Fruit fly (Drosophila melanogaster) whole organism: ENCODE measurements around the gene CG32374.
A peak's percentile ranks its signal among the peaks of the same experiment; 100 is the strongest.

ENCODE experiments used
- CG8478 ChIP-seq: fragments of >200 bp; optimal IDR thresholded peaks from 2 replicates; lab custom pipeline; 2018; ENCODE audit warnings: inconsistent platforms
- Dll ChIP-seq: fragments of >200 bp; optimal IDR thresholded peaks from 2 replicates; lab custom pipeline; 2017
- EcR ChIP-seq, 2 experiments: fragments of >200 bp; optimal IDR thresholded peaks; 2 replicates each; lab custom pipeline; 2017; ENCODE audit warnings: missing biosample characterization in 2 of 2, missing genetic modification characterization in 2 of 2, missing genetic modification reagents in 2 of 2
- pan ChIP-seq: fragments of >200 bp; optimal IDR thresholded peaks from 2 replicates; lab custom pipeline; 2017
- psq ChIP-seq: fragments of >200 bp; optimal IDR thresholded peaks from 2 replicates; lab custom pipeline; 2017
- usp ChIP-seq: fragments of >200 bp; optimal IDR thresholded peaks from 2 replicates; lab custom pipeline; 2017; ENCODE audit warnings: missing biosample characterization, missing genetic modification characterization, mixed read lengths

CG32374 gene

DNA sequence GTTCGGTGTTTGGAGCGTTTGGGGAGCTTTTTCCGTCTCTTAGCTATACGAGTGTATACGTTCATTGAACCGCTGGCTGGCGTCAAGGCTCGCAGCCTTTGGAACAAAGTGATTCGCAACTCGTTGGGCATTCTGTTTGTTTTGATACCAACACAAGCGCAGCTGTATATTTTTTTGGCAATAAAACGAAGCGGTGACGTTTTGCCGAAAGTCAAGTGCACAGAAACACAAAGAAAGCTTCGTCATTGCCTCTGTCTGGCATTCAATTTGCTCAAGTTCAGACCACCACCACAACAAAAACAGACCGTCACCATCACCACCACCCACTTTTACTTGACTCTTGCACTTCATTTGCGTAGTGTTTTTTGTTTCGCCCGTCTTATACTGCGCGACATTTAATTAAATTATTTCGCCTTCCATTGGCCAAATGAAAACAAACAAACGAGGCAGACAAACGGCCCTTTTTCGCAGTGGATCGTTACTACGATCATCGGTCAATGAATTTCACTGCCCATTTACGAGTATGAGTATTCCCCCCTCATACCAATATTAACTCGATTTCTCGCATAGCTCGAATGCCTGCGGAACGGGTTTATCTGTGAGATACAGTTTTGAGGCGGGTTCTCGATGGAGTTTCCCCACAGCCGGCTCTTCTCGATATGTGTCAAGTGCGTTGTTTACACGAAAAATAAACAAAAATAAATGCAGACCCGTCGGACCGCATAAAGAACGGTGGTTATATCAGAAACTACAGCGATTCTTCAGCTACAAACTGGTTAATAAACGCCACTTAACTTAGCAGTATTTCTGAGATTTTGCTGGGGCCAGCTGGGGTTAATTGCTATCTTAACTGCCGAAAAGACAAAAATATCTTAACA is 10.3 kb downstream of the CG32374 start:
- TF ChIP-seq Dll (lab: Kevin White, UChicago), result no peak
- TF ChIP-seq EcR (GFP tag; optimal IDR thresholded peaks at IDR 0.05; lab: Kevin White, UChicago), result peak in 1 of 2 experiments; percentile 15

DNA sequence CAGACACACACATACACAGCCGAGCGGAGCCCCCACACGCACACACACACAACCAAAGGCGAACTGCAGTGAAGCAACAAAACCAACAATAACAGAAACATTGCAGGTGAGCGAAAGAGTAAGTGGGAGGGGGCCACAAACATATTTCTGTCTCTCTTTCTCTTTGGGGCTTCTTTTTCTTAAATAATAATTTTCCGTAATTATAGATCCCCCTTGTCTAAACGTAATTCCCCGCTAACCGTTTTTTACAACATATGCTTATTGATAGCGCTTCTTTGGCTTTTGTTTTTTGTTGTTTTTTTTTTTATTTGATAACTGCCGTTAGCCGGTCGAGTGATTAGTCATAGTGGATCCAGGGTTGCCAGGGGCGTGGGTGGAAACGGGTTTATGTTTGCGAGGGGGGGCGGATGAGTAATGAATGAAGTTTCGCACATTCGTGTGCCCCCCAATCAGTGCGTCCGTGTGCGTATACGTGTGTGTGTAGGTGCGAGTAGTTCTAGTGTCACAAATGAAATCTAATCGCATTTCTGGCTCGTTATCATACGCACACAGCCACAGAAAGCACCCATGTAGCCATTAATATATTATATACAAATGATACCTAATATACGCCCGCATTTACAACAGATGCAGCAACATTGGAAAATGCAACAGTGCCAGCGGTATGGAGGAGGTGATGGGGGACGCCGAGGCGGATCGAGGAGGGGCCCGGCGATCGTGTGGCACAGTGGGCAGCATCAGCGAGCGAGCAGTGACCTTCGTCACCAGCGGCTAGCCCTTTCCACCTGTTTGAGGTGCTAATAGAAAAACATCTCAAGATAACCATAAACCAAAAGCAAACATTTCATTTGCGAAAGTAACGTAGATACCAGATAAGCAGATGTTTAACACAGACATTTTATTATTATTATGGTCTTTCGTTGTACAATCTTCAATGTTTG is 11.6 kb downstream of the CG32374 start:
- TF ChIP-seq usp (no peak), CG8478 (lab: Kevin White, UChicago) (no peak), psq (lab: Kevin White, UChicago) (no peak), EcR (GFP tag; optimal IDR thresholded peaks at IDR 0.05; lab: Kevin White, UChicago) (no peak), pan (lab: Kevin White, UChicago) (no peak), Dll (lab: Kevin White, UChicago) (no peak)

DNA sequence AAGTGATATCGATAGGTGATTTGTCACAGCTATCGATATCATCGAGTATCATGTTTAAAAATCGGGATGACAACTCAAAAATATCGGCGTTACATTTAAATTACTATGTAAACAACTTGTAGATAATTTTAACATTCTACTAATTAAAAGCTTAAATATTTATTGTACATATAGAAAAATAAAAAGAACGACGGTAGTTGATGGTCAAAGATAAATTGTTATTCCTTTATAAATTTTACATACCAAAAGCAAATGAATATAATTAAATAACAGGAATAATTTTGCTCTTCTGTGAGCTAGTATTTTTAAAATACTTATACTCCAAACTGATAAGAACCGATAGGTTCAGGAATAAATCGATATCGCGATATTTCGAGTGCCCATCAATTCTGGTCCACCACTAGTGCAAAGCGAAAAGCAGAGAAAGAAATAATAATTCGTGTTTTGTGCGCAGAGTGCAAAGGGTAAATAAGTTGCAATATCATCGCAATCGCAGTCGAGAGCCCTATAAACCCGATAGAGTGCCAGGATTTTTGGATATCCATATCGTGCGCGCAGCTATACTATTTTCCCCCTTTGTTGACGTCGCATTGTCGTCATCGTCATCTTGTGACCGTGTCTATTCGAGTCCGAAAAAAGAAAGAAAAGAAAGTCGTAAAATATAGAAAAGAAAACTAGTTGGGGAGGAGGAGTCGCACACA is 12.4 kb downstream of the CG32374 start, which contains the start of gene lqf:
lqf (plus strand) TSS at position 401 of the 701 bp plus-strand sequence.
- TF ChIP-seq usp (no peak), pan (lab: Kevin White, UChicago) (no peak), Dll (lab: Kevin White, UChicago) (no peak), CG8478 (lab: Kevin White, UChicago) (no peak), psq (lab: Kevin White, UChicago) (no peak), EcR (GFP tag; optimal IDR thresholded peaks at IDR 0.05; lab: Kevin White, UChicago) (no peak)

DNA sequence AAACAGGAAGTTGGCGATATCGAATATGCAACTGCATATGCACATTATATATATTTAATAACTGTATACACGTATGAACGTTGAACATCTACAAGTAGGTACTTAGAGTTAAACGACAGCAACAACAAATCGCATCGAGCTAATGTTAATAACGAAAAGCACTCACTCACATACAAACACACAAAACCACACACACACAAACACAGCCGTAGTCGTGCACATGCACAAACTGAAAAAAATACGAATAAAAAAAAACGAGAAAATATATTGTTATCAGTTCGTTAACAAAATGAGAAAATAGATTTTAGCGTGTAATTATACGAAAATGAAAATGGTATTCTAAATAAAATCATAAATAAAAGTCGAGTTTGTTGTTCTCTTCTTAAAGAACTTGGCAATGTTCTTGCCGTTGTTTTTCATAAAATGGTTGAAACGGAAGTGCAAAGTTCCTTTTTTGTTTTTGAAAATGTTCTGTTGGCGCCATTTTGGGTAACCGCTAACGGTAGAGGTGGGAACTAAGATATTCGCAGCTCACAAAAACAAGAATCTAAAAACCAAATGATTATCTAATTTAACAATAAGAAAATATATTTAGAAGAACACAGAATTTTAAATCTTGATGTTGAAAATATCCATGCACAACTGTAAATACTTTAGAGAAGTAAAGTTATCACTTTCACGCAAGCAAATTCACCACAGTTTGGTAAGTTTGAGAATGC is 13.1 kb downstream of the CG32374 start:
- no peak for TF ChIP-seq pan (lab: Kevin White, UChicago)
- no peak for TF ChIP-seq Dll (lab: Kevin White, UChicago)
- no peak for TF ChIP-seq CG8478 (lab: Kevin White, UChicago)
- TF ChIP-seq usp, result no peak
- no peak for TF ChIP-seq psq (lab: Kevin White, UChicago)
- no peak for TF ChIP-seq EcR (GFP tag; optimal IDR thresholded peaks at IDR 0.05; lab: Kevin White, UChicago)

DNA sequence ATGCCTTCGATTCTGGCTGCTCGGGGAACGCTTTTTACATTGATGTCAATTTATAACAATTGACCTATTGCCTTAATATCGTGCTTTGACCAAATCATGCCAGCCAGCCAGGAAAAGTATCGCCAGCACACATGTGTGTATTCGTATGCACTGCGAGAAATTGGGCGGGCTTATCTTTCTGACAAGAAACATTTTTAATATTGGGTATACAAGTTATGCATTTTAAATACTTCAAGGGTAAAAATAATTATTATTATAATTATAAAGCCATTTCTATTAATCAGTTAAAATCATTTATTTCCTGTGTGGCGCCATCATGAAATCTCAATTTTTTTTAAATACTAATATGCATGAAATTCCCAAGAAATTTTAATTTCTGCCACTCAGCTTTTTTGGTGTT is 19.1 kb downstream of the CG32374 start:
- TF ChIP-seq EcR (GFP tag; optimal IDR thresholded peaks at IDR 0.05; lab: Kevin White, UChicago), result no peak
- TF ChIP-seq pan (lab: Kevin White, UChicago), result no peak
- TF ChIP-seq CG8478 (lab: Kevin White, UChicago), result no peak
- TF ChIP-seq Dll (lab: Kevin White, UChicago), result no peak
- no peak for TF ChIP-seq usp
- TF ChIP-seq psq (lab: Kevin White, UChicago), result no peak

DNA sequence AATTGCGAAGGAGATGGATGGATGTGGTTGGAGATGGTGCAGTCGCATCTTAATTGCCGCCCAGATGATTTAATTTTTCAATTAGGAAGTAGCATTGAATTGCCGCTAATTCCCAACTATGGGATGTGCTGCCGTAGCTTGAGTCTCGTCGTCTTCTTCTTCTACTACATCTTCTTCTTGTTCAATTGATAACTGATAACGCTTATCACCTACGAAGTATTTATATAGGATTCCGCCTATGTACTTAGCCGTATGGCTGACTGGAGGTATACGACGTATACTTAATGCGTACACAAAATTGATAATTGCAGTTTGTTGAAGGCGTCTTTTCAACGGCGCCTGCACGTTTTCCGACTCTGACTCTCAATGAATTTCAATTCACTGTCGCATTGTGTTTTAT is 20.3 kb downstream of the CG32374 start:
- TF ChIP-seq psq (lab: Kevin White, UChicago) (no peak), usp (no peak), CG8478 (lab: Kevin White, UChicago) (no peak)

DNA sequence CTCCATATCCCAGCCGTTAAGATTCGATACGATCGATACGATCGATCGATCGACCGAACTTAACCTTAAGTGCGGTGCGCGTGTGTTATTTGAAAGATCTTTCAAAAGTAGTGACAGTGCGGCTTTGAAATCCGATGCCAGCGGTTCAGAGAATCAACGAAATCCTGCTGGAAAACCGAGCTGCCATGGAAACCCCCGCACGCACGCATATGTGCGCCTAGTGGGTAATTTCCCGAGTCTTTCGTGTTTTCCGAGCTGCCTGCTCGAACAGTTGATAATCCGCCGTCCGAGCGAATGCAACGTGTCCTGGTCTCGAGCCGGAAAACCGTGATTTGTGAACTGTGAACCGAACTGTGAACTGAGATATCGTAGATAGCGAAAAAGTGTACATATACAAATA is 21.7 kb downstream of the CG32374 start:
- no peak for TF ChIP-seq usp
- TF ChIP-seq Dll (lab: Kevin White, UChicago), result no peak
- no peak for TF ChIP-seq psq (lab: Kevin White, UChicago)
- no peak for TF ChIP-seq CG8478 (lab: Kevin White, UChicago)

DNA sequence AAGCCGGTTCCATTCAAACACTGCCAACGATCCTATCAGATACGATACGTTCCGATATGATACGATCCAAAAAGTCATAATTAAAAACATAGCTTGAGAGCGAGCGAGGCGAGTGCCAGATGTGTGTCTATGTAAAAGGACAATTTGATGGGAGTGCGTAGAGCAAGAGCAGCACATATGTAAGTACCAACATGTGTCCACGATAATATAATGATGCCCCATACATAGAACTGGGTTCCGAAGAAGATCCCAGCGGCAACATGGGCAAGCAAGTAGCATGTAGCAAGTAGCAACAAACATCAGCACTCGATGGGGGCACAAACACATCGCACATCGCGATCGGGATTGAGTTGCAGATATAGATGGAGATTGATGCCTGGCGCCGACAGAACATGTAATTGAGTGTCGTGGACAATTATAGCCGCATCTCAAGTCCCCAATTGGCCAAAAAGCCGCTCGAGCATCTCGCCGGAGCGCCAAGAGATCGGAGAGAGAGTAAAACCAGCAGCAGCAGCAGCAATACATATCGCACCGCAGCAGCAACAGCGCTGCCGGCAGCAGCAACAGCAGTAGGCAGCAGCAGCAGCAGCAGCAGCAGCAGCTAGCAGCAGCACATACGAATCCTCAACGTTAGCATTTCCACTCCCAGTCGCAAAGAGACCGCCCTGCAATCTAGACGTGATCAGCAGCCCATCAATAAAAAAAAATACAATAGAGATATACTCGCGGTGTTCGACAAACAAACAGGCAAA is 22.4 kb downstream of the CG32374 start, which contains the start of gene ltl:
ltl (plus strand) TSS at position 647 of the 752 bp plus-strand sequence.
- TF ChIP-seq usp, result no peak
- TF ChIP-seq CG8478 (lab: Kevin White, UChicago), result no peak
- TF ChIP-seq Dll (lab: Kevin White, UChicago), result no peak
- TF ChIP-seq EcR (GFP tag; optimal IDR thresholded peaks at IDR 0.05; lab: Kevin White, UChicago), result no peak
- no peak for TF ChIP-seq psq (lab: Kevin White, UChicago)
- TF ChIP-seq pan (lab: Kevin White, UChicago), result no peak

DNA sequence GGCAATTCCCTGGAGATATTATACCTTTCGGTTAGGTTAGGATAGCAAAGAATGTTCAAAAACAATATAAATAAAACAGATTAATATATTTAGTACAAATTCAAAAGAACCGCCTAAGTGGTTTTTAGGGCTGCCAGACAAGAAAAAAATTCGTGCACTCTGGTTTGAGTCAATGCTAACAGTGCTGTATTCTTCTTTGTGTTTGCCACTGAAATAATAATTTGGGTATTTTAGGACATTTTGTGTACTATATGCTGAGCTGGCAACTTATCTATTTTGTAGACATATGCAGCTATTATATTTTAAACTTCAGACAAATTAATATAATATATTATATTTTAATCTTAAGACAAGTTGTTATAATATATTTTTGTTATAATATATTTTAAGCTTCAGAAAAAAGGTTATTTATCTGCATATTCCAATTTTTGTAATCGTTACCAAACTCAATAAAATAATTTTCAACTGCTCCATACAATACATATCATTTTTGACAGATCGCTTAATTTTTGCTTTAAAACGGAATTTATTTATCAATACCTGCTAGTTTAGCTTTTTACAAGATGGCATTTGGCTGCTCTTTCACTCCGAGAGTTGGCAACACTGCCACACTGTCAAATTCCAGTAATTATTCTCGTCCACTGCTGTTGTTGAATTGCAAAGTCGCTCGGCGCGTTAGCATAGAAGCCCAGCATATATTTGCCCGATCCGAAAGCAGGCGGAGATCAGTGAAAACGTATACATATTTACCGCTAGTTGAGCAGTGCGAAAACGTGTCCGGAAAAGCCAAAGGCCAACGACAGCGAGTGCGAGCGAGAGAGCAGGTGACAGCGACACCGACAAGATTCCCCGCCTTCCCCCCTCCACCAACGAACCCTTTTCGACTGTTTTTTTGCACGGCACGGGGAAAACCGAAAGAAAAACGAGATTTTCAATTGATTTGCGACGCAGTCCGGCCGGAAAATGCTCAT is 30.3 kb downstream of the CG32374 start, which contains the start of gene CG7546:
CG7546 (plus strand) TSS at position 573 of the 971 bp plus-strand sequence.
- TF ChIP-seq psq (lab: Kevin White, UChicago), result no peak
- no peak for TF ChIP-seq pan (lab: Kevin White, UChicago)
- no peak for TF ChIP-seq EcR (GFP tag; optimal IDR thresholded peaks at IDR 0.05; lab: Kevin White, UChicago)
- TF ChIP-seq Dll (lab: Kevin White, UChicago), result no peak
- no peak for TF ChIP-seq usp
